Fruit fly (Drosophila melanogaster) whole organism, embryonic: ENCODE results near the gene Tpr2.

Source experiments
- Atf-2 ChIP-seq: fragments of 200-800 bp; sonication (Bioruptor generic); optimal IDR thresholded peaks from 2 replicates; lab custom pipeline; 2016; ENCODE audit warnings: missing biosample characterization, missing genetic modification characterization
- Bteb2 ChIP-seq: fragments of 200-800 bp; sonication (Bioruptor generic); optimal IDR thresholded peaks from 2 replicates; lab custom pipeline; 2016; ENCODE audit warnings: missing biosample characterization, missing genetic modification characterization
- CG10267 ChIP-seq: fragments of 200-800 bp; sonication (Bioruptor generic); optimal IDR thresholded peaks from 2 replicates; lab custom pipeline; 2018; ENCODE audit warnings: missing biosample characterization, mild to moderate bottlenecking, missing genetic modification characterization, moderate library complexity
- CG12155 ChIP-seq: fragments of 200-800 bp; sonication (Bioruptor generic); optimal IDR thresholded peaks from 3 replicates; lab custom pipeline; 2016; ENCODE audit warnings: missing biosample characterization, missing genetic modification characterization
- CG12219 ChIP-seq: fragments of 200-800 bp; sonication (Bioruptor generic); optimal IDR thresholded peaks from 3 replicates; lab custom pipeline; 2018; ENCODE audit warnings: missing biosample characterization, mild to moderate bottlenecking, missing genetic modification characterization
- CG12391 ChIP-seq: fragments of 200-800 bp; sonication (Bioruptor generic); optimal IDR thresholded peaks from 3 replicates; lab custom pipeline; 2018; ENCODE audit warnings: missing biosample characterization, mild to moderate bottlenecking, missing genetic modification characterization, moderate library complexity
- CG15011 ChIP-seq: fragments of 200-800 bp; sonication (Bioruptor generic); optimal IDR thresholded peaks from 3 replicates; lab custom pipeline; 2018; ENCODE audit warnings: missing biosample characterization, mild to moderate bottlenecking, missing genetic modification characterization
- CG15269 ChIP-seq: fragments of 200-800 bp; sonication (Bioruptor generic); optimal IDR thresholded peaks from 2 replicates; lab custom pipeline; 2018; ENCODE audit warnings: missing biosample characterization, mild to moderate bottlenecking, missing genetic modification characterization, moderate library complexity
- CG1603 ChIP-seq: fragments of 200-800 bp; sonication (Bioruptor generic); optimal IDR thresholded peaks from 2 replicates; lab custom pipeline; 2019; ENCODE audit warnings: missing biosample characterization, mild to moderate bottlenecking, missing genetic modification characterization, moderate library complexity
- CG18599 ChIP-seq: fragments of 200-800 bp; sonication (Bioruptor generic); optimal IDR thresholded peaks from 3 replicates; lab custom pipeline; 2017; ENCODE audit warnings: missing biosample characterization, missing genetic modification characterization, mild to moderate bottlenecking, moderate library complexity, missing genetic modification reagents
- CG18619 ChIP-seq: fragments of 200-800 bp; sonication (Bioruptor generic); optimal IDR thresholded peaks from 3 replicates; lab custom pipeline; 2017; ENCODE audit warnings: missing biosample characterization, mild to moderate bottlenecking, missing genetic modification characterization
- CG3995 ChIP-seq: fragments of 200-800 bp; sonication (Bioruptor generic); optimal IDR thresholded peaks from 3 replicates; lab custom pipeline; 2016; ENCODE audit warnings: missing biosample characterization, missing genetic modification characterization
- CG4328 ChIP-seq: fragments of 200-800 bp; sonication (Bioruptor generic); optimal IDR thresholded peaks from 3 replicates; lab custom pipeline; 2017; ENCODE audit warnings: missing biosample characterization, missing genetic modification reagents, missing genetic modification characterization
- CG4820 ChIP-seq: fragments of 200-800 bp; sonication (Bioruptor generic); optimal IDR thresholded peaks from 3 replicates; lab custom pipeline; 2016; ENCODE audit warnings: missing biosample characterization, missing genetic modification characterization
- CG6791 ChIP-seq: fragments of 200-800 bp; sonication (Bioruptor generic); IDR thresholded peaks from 3 replicates; pipeline ENCODE4 v1.3.6; 2022; ENCODE audit warnings: missing biosample characterization, missing genetic modification characterization; ENCODE audit not compliant: partially characterized antibody
- CG7839 ChIP-seq: fragments of 200-800 bp; sonication (Bioruptor generic); optimal IDR thresholded peaks from 3 replicates; lab custom pipeline; 2018; ENCODE audit warnings: missing biosample characterization, mild to moderate bottlenecking, missing genetic modification characterization, moderate library complexity
- CG7928 ChIP-seq: fragments of 200-800 bp; sonication (Bioruptor generic); optimal IDR thresholded peaks from 2 replicates; lab custom pipeline; 2017; ENCODE audit warnings: missing biosample characterization, mild to moderate bottlenecking, missing genetic modification characterization
- CG9727 ChIP-seq: fragments of 200-800 bp; sonication (Bioruptor generic); optimal IDR thresholded peaks from 3 replicates; lab custom pipeline; 2017; ENCODE audit warnings: missing biosample characterization, mild to moderate bottlenecking, missing genetic modification characterization
- CG9876 ChIP-seq: fragments of 200-800 bp; sonication (Bioruptor generic); optimal IDR thresholded peaks from 2 replicates; lab custom pipeline; 2016; ENCODE audit warnings: missing biosample characterization, missing genetic modification characterization
- CG9932 ChIP-seq: fragments of 200-800 bp; sonication (Bioruptor generic); IDR thresholded peaks from 2 replicates; pipeline ENCODE4 v1.3.6; 2022; ENCODE audit warnings: missing biosample characterization, missing genetic modification characterization
- CoRest ChIP-seq: fragments of 200-800 bp; sonication (Bioruptor generic); optimal IDR thresholded peaks from 3 replicates; lab custom pipeline; 2018; ENCODE audit warnings: missing biosample characterization, mild to moderate bottlenecking, missing genetic modification characterization, moderate library complexity
- Dek ChIP-seq: fragments of 200-800 bp; sonication (Bioruptor generic); optimal IDR thresholded peaks from 3 replicates; lab custom pipeline; 2019; ENCODE audit warnings: missing biosample characterization, mild to moderate bottlenecking, missing genetic modification characterization, moderate library complexity
- E2f1 ChIP-seq: fragments of 200-800 bp; sonication (Bioruptor generic); IDR thresholded peaks from 2 replicates; pipeline ENCODE4 v1.3.6; 2022; ENCODE audit warnings: missing biosample characterization, missing genetic modification characterization
- Ets97D ChIP-seq: fragments of 200-800 bp; sonication (Bioruptor generic); optimal IDR thresholded peaks from 3 replicates; lab custom pipeline; 2016; ENCODE audit warnings: missing biosample characterization, missing genetic modification characterization
- Hey ChIP-seq: fragments of 200-800 bp; sonication (Bioruptor generic); optimal IDR thresholded peaks from 3 replicates; lab custom pipeline; 2018; ENCODE audit warnings: missing biosample characterization, mild to moderate bottlenecking, missing genetic modification characterization
- Hr3 ChIP-seq: fragments of 200-800 bp; sonication (Bioruptor generic); optimal IDR thresholded peaks from 3 replicates; lab custom pipeline; 2016; ENCODE audit warnings: missing biosample characterization, missing genetic modification characterization
- Nf-YA ChIP-seq: fragments of 200-800 bp; sonication (Bioruptor generic); IDR thresholded peaks from 2 replicates; pipeline ENCODE4 v1.3.6; 2022; ENCODE audit warnings: missing biosample characterization, missing genetic modification characterization
- Sox100B ChIP-seq: fragments of 200-800 bp; sonication (Bioruptor generic); optimal IDR thresholded peaks from 3 replicates; lab custom pipeline; 2018; ENCODE audit warnings: missing biosample characterization, mild to moderate bottlenecking, missing genetic modification characterization
- Ssrp ChIP-seq: fragments of 200-800 bp; sonication (Bioruptor generic); optimal IDR thresholded peaks from 2 replicates; lab custom pipeline; 2018; ENCODE audit warnings: missing biosample characterization, mild to moderate bottlenecking, missing genetic modification characterization, moderate library complexity
- Vsx1 ChIP-seq: fragments of 200-800 bp; sonication (Bioruptor generic); optimal IDR thresholded peaks from 2 replicates; lab custom pipeline; 2017; ENCODE audit warnings: missing biosample characterization, mild to moderate bottlenecking, missing genetic modification characterization, missing genetic modification reagents
- Xbp1 ChIP-seq: fragments of 200-800 bp; sonication (Bioruptor generic); optimal IDR thresholded peaks from 3 replicates; lab custom pipeline; 2016; ENCODE audit warnings: missing biosample characterization, mild to moderate bottlenecking, missing genetic modification characterization
- YL-1 ChIP-seq: fragments of 200-800 bp; sonication (Bioruptor generic); optimal IDR thresholded peaks from 3 replicates; lab custom pipeline; 2017; ENCODE audit warnings: missing biosample characterization, mild to moderate bottlenecking, missing genetic modification characterization
- ab ChIP-seq: fragments of 200-800 bp; sonication (Bioruptor generic); optimal IDR thresholded peaks from 2 replicates; lab custom pipeline; 2016; ENCODE audit warnings: missing biosample characterization, missing genetic modification characterization
- abd-A ChIP-seq: fragments of 200-800 bp; sonication (Bioruptor generic); optimal IDR thresholded peaks from 3 replicates; lab custom pipeline; 2019; ENCODE audit warnings: missing biosample characterization, mild to moderate bottlenecking, missing genetic modification characterization, moderate library complexity
- bowl ChIP-seq: fragments of 200-800 bp; sonication (Bioruptor generic); IDR thresholded peaks from 2 replicates; pipeline ENCODE4 v1.3.6; 2022; ENCODE audit warnings: missing biosample characterization, missing genetic modification characterization
- chm ChIP-seq: fragments of 200-800 bp; sonication (Bioruptor generic); IDR thresholded peaks from 2 replicates; pipeline ENCODE4 v1.3.6; 2022; ENCODE audit warnings: missing biosample characterization, missing genetic modification characterization
- danr ChIP-seq: fragments of 200-800 bp; sonication (Bioruptor generic); IDR thresholded peaks from 2 replicates; pipeline ENCODE4 v1.3.6; 2022; ENCODE audit warnings: missing biosample characterization, missing genetic modification characterization
- gcm ChIP-seq: fragments of 200-800 bp; sonication (Bioruptor generic); optimal IDR thresholded peaks from 2 replicates; lab custom pipeline; 2019; ENCODE audit warnings: missing biosample characterization, mild to moderate bottlenecking, missing genetic modification characterization, moderate library complexity
- gt ChIP-seq: fragments of 200-800 bp; sonication (Bioruptor generic); IDR thresholded peaks from 2 replicates; pipeline ENCODE4 v1.3.6; 2022; ENCODE audit warnings: missing biosample characterization, missing genetic modification characterization
- nom ChIP-seq: fragments of 200-800 bp; sonication (Bioruptor generic); optimal IDR thresholded peaks from 2 replicates; lab custom pipeline; 2017; ENCODE audit warnings: missing biosample characterization, missing genetic modification characterization, mild to moderate bottlenecking, moderate library complexity, missing genetic modification reagents
- pan ChIP-seq, 4 experiments: fragments of >200 bp in 3 of 4; fragments of 200-800 bp in 1 of 4; sonication (Bioruptor generic) in 1 of 4; optimal IDR thresholded peaks in 3 of 4; IDR thresholded peaks in 1 of 4; 2 replicates each; pipeline versions ENCODE4 v1.3.6 to Lab custom; 2017 to 2022; ENCODE audit warnings: missing biosample characterization in 2 of 4, missing genetic modification characterization in 2 of 4, mixed read lengths in 1 of 4
- prd ChIP-seq, 3 experiments: fragments of >200 bp in 2 of 3; fragments of 200-800 bp in 1 of 3; sonication (Bioruptor generic) in 1 of 3; optimal IDR thresholded peaks in 2 of 3; IDR thresholded peaks in 1 of 3; 2 replicates in 2 of 3; 3 replicates in 1 of 3; pipeline versions ENCODE4 v1.3.6 to Lab custom; 2017 to 2022; ENCODE audit warnings: missing biosample characterization in 1 of 3, missing genetic modification characterization in 1 of 3
- slou ChIP-seq: fragments of 200-800 bp; sonication (Bioruptor generic); optimal IDR thresholded peaks from 3 replicates; lab custom pipeline; 2016; ENCODE audit warnings: missing biosample characterization, missing genetic modification characterization
- slp2 ChIP-seq: fragments of 200-800 bp; sonication (Bioruptor generic); optimal IDR thresholded peaks from 2 replicates; lab custom pipeline; 2016; ENCODE audit warnings: missing biosample characterization, missing genetic modification characterization
- stwl ChIP-seq: fragments of 200-800 bp; sonication (Bioruptor generic); optimal IDR thresholded peaks from 3 replicates; lab custom pipeline; 2018; ENCODE audit warnings: missing biosample characterization, mild to moderate bottlenecking, missing genetic modification characterization, moderate library complexity
- trem ChIP-seq: fragments of 200-800 bp; optimal IDR thresholded peaks from 3 replicates; lab custom pipeline; 2019; ENCODE audit warnings: missing biosample characterization, mild to moderate bottlenecking, missing genetic modification characterization, moderate library complexity
- twi ChIP-seq: fragments of 200-800 bp; optimal IDR thresholded peaks from 2 replicates; lab custom pipeline; 2019; ENCODE audit warnings: missing biosample characterization, mild to moderate bottlenecking, missing genetic modification characterization, moderate library complexity
- unpg ChIP-seq: fragments of 200-800 bp; sonication (Bioruptor generic); optimal IDR thresholded peaks from 3 replicates; lab custom pipeline; 2018; ENCODE audit warnings: missing biosample characterization, mild to moderate bottlenecking, missing genetic modification characterization, moderate library complexity

The Tpr2 gene

DNA sequence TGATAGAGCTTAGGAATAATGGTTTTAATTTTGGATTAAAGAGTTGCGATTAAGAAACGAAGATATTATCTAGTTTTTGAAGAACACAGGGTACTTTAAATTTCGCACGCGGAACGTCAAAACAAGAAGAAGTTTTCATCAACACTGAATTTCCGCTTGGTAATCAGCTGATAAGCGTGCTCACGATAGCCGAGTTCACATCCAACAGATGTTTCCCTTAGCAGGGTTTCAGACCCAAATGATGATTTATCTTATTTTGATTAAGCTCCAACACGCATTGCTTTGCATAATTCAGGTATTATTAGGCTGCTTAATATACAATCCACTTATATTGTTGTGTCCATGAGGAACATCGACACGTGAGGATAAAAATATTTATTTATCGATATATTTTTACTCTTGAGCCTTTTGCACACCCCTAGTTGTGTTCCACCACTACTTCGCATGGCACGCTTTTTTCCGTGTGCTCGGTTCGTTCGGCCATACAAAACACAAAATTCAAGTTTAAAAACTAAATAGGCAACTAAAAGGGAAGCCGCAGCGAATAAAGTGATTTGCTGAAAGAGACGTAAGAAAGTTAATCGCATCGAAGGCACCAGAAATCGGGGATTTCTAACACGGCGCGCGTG, at the start of gene Tpr2 (continued):
- TF ChIP-seq E2f1 (GFP tag; lab: Robert Waterston, UW) (peak; percentile 22; the same call in 1 of the 2 replicates), slou (GFP tag; lab: Kevin White, UChicago) (peak; percentile 59), Hey (tag; lab: Kevin White, UChicago) (peak; percentile 65), prd (optimal IDR thresholded peaks at IDR 0.05; lab: Kevin White, UChicago) (no peak), prd (GFP tag; IDR thresholded peaks at IDR 0.05; lab: Robert Waterston, UW) (peak; percentile 49; the same call in 1 of the 3 replicates), CG4820 (GFP tag; lab: Kevin White, UChicago) (peak; percentile 14), stwl (peak; percentile 75), CG12391 (tag; lab: Kevin White, UChicago) (peak; percentile 83), Hr3 (GFP tag; lab: Kevin White, UChicago) (peak; percentile 54), CG6791 (GFP tag; lab: Robert Waterston, UW) (peak; percentile 87), CG15011 (GFP tag; lab: Kevin White, UChicago) (no peak), Dek (tag; lab: Kevin White, UChicago) (peak; percentile 30), danr (GFP tag; lab: Robert Waterston, UW) (no peak), CoRest (tag; lab: Kevin White, UChicago) (peak; percentile 76), Sox100B (GFP tag; lab: Kevin White, UChicago) (peak; percentile 27), CG9727 (peak; percentile 50), slp2 (GFP tag; lab: Kevin White, UChicago) (peak; percentile 28), Vsx1 (GFP tag; lab: Kevin White, UChicago) (peak; percentile 31), ab (GFP tag; lab: Kevin White, UChicago) (no peak), CG1603 (tag; lab: Kevin White, UChicago) (peak; percentile 88), Xbp1 (GFP tag; lab: Kevin White, UChicago) (peak; percentile 56), unpg (peak; percentile 56), CG7839 (tag; lab: Kevin White, UChicago) (peak; percentile 45), CG15269 (tag; lab: Kevin White, UChicago) (peak; percentile 48), CG10267 (tag; lab: Kevin White, UChicago) (peak; percentile 91), CG9932 (peak; percentile 62), trem (peak; percentile 91), YL-1 (GFP tag; lab: Kevin White, UChicago) (peak; percentile 60), Ssrp (tag; lab: Kevin White, UChicago) (peak; percentile 38), Ets97D (GFP tag; lab: Kevin White, UChicago) (peak; percentile 88), CG9876 (GFP tag; lab: Kevin White, UChicago) (no peak), CG7928 (GFP tag; lab: Kevin White, UChicago) (peak; percentile 44), CG12219 (GFP tag; lab: Kevin White, UChicago) (peak; percentile 29), abd-A (tag; lab: Kevin White, UChicago) (peak; percentile 30), Atf-2 (GFP tag; lab: Kevin White, UChicago) (no peak), pan (optimal IDR thresholded peaks at IDR 0.05; lab: Kevin White, UChicago) (peak in 1 of 2 experiments; percentile 25), pan (GFP tag; optimal IDR thresholded peaks at IDR 0.05 in 1 of 2, IDR thresholded peaks at IDR 0.05 in 1 of 2) (peak in 1 of 2 experiments; percentile 20), gcm (GFP tag; lab: Kevin White, UChicago) (peak; percentile 22), CG3995 (GFP tag; lab: Kevin White, UChicago) (peak; percentile 99), CG18599 (GFP tag; lab: Kevin White, UChicago) (peak; percentile 6), gt (GFP tag; lab: Robert Waterston, UW) (no peak), bowl (GFP tag; lab: Robert Waterston, UW) (no peak), twi (tag; lab: Kevin White, UChicago) (peak; percentile 66), chm (GFP tag; lab: Robert Waterston, UW) (no peak), Bteb2 (GFP tag; lab: Kevin White, UChicago) (peak; percentile 74), CG4328 (GFP tag; lab: Kevin White, UChicago) (no peak), CG18619 (GFP tag; lab: Kevin White, UChicago) (peak; percentile 59), nom (no peak), CG12155 (GFP tag; lab: Kevin White, UChicago) (peak; percentile 18), Nf-YA (GFP tag; lab: Robert Waterston, UW) (no peak)
